Worm (Caenorhabditis elegans) whole organism, L1 larva: ENCODE results near the gene swt-5.

ENCODE experiments used
- ama-1 ChIP-seq: fragments of 150-350 bp; optimal IDR thresholded peaks from 2 replicates; lab custom pipeline; 2014
- ceh-90 ChIP-seq: sonication (generic microtip); optimal IDR thresholded peaks from 2 replicates; lab custom pipeline; 2016; ENCODE audit warnings: missing genetic modification characterization, missing compliant biosample characterization
- egl-13 ChIP-seq: sonication (generic microtip); optimal IDR thresholded peaks from 2 replicates; lab custom pipeline; 2016; ENCODE audit warnings: missing genotype, missing genetic modification reagents, missing genetic modification characterization, missing compliant biosample characterization
- elt-2 ChIP-seq: sonication (generic microtip); optimal IDR thresholded peaks from 2 replicates; lab custom pipeline; 2016; ENCODE audit warnings: missing genetic modification characterization, mild to moderate bottlenecking, inconsistent platforms, missing compliant biosample characterization, missing genetic modification reagents
- fos-1 ChIP-seq: fragments of 150-350 bp; optimal IDR thresholded peaks from 2 replicates; lab custom pipeline; 2014; ENCODE audit warnings: missing biosample characterization, missing genetic modification characterization
- lin-35 ChIP-seq, 2 experiments: fragments of 150-350 bp; optimal IDR thresholded peaks; 2 replicates each; lab custom pipeline; 2014; ENCODE audit warnings: missing biosample characterization in 2 of 2, missing genetic modification characterization in 2 of 2, missing genetic modification reagents in 2 of 2
- lsy-2 ChIP-seq, 2 experiments: fragments of 150-350 bp; optimal IDR thresholded peaks; 2 replicates each; lab custom pipeline; 2014; ENCODE audit warnings: missing biosample characterization in 2 of 2, missing genetic modification characterization in 2 of 2
- nhr-12 ChIP-seq: sonication (generic microtip); optimal IDR thresholded peaks from 2 replicates; lab custom pipeline; 2017; ENCODE audit warnings: missing biosample characterization, missing genetic modification characterization
- nhr-237 ChIP-seq: fragments of 150-350 bp; optimal IDR thresholded peaks from 2 replicates; lab custom pipeline; 2014; ENCODE audit warnings: missing biosample characterization, missing genetic modification characterization
- nhr-47 ChIP-seq: sonication (generic microtip); optimal IDR thresholded peaks from 2 replicates; lab custom pipeline; 2016; ENCODE audit warnings: mild to moderate bottlenecking, missing genetic modification characterization, moderate library complexity, missing compliant biosample characterization
- nhr-71 ChIP-seq: sonication (generic microtip); optimal IDR thresholded peaks from 2 replicates; lab custom pipeline; 2016; ENCODE audit warnings: mild to moderate bottlenecking, missing genetic modification characterization, moderate library complexity, missing compliant biosample characterization
- nhr-90 ChIP-seq: sonication (generic microtip); optimal IDR thresholded peaks from 2 replicates; lab custom pipeline; 2016; ENCODE audit warnings: mild to moderate bottlenecking, missing genetic modification characterization, missing compliant biosample characterization; ENCODE audit not compliant: poor library complexity
- pqm-1 ChIP-seq: sonication (generic microtip); optimal IDR thresholded peaks from 3 replicates; lab custom pipeline; 2017; ENCODE audit warnings: missing biosample characterization, missing genetic modification characterization

- TF ChIP-seq ceh-90 (tag; lab: Kevin White, UChicago) (no peak), nhr-237 (tag; lab: Kevin White, UChicago) (no peak), ama-1 (lab: Kevin White, UChicago) (no peak), elt-2 (tag; lab: Kevin White, UChicago) (no peak), nhr-71 (no peak), lsy-2 (tag; optimal IDR thresholded peaks at IDR 0.05; lab: Kevin White, UChicago) (no peak), lin-35 (GFP tag; optimal IDR thresholded peaks at IDR 0.05; lab: Kevin White, UChicago) (no peak), nhr-90 (tag; lab: Kevin White, UChicago) (no peak), fos-1 (tag; lab: Kevin White, UChicago) (no peak), egl-13 (no peak), pqm-1 (tag; lab: Kevin White, UChicago) (no peak), nhr-47 (no peak), nhr-12 (tag; lab: Kevin White, UChicago) (no peak)
Observed at ce11 chrV:9457535-9457934, 43.7 kb upstream of the swt-5 start.
